Worm (Caenorhabditis elegans): ENCODE measurements around the gene C34F6.5.
A peak's percentile ranks its signal among the peaks of the same experiment; 100 is the strongest.

DNA sequence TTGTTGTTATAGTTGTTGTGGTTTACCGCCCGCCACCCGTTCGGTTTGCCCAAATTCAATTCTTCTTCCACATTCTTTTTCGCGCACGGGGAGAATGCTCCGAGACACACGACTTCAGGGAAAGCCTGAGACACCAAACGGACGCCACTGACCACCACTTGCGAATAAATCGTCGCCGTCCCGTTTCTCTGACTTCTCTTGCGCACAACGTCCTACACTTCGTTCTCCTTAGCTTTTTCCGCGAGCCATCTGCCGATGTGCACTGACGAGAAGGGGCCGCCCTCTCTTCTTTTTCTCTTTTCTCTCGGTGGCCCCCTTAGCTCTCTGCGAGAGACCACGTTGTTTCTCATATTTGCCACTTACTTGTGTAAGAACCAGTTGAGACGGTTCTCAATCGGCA, 48.4 kb upstream of the C34F6.5 start, which contains the start of gene C03A3.1:
- TF ChIP-seq ceh-16 (tag; optimal IDR thresholded peaks at IDR 0.05) (no peak), alr-1 (tag; optimal IDR thresholded peaks at IDR 0.05) (no peak), ZK546.5 (tag; optimal IDR thresholded peaks at IDR 0.05) (no peak), nhr-237 (tag; optimal IDR thresholded peaks at IDR 0.05) (no peak), snpc-4 (tag; optimal IDR thresholded peaks at IDR 0.05) (no peak), egl-27 (tag; optimal IDR thresholded peaks at IDR 0.05) (no peak), F13H6.1 (tag; optimal IDR thresholded peaks at IDR 0.05) (peak; percentile 33), skn-1 (tag; optimal IDR thresholded peaks at IDR 0.05) (no peak), mab-5 (tag; optimal IDR thresholded peaks at IDR 0.05) (no peak), unc-62 (GFP tag; optimal IDR thresholded peaks at IDR 0.05) (no peak), mdl-1 (tag; optimal IDR thresholded peaks at IDR 0.05) (no peak), ztf-4 (tag; optimal IDR thresholded peaks at IDR 0.05) (no peak), zag-1 (tag; optimal IDR thresholded peaks at IDR 0.05) (peak; percentile 23)
